Worm (Caenorhabditis elegans) whole organism, L3 larva: ENCODE results near the gene srsx-11.

Experiments
- R02D3.7 ChIP-seq: fragments of 150-350 bp; optimal IDR thresholded peaks from 2 replicates; lab custom pipeline; 2014; ENCODE audit warnings: missing biosample characterization, missing genetic modification characterization
- ZK546.5 ChIP-seq: sonication (generic microtip); optimal IDR thresholded peaks from 2 replicates; lab custom pipeline; 2017; ENCODE audit warnings: missing biosample characterization, missing genetic modification characterization
- aly-2 ChIP-seq: fragments of 150-350 bp; optimal IDR thresholded peaks from 2 replicates; lab custom pipeline; 2014; ENCODE audit warnings: missing biosample characterization, missing genetic modification characterization
- daf-12 ChIP-seq: fragments of 150-350 bp; optimal IDR thresholded peaks from 2 replicates; lab custom pipeline; 2014; ENCODE audit warnings: missing biosample characterization, missing genetic modification reagents, missing genetic modification characterization
- egl-27 ChIP-seq: sonication (generic microtip); optimal IDR thresholded peaks from 4 replicates; lab custom pipeline; 2017; ENCODE audit warnings: missing biosample characterization, missing genetic modification reagents, missing genetic modification characterization
- egl-5 ChIP-seq: fragments of 150-350 bp; optimal IDR thresholded peaks from 2 replicates; lab custom pipeline; 2017; ENCODE audit warnings: missing biosample characterization, missing genetic modification reagents, missing genetic modification characterization, inconsistent platforms
- elt-1 ChIP-seq: fragments of 150-350 bp; optimal IDR thresholded peaks from 2 replicates; lab custom pipeline; 2014; ENCODE audit warnings: missing biosample characterization, missing genetic modification characterization
- elt-2 ChIP-seq: sonication (generic microtip); optimal IDR thresholded peaks from 2 replicates; lab custom pipeline; 2016; ENCODE audit warnings: missing genetic modification reagents, mild to moderate bottlenecking, missing genetic modification characterization, missing compliant biosample characterization
- elt-3 ChIP-seq, 3 experiments: fragments of 150-350 bp in 1 of 3; sonication (generic microtip) in 2 of 3; optimal IDR thresholded peaks; 2 replicates in 2 of 3; 4 replicates in 1 of 3; lab custom pipeline; 2014 to 2017; ENCODE audit warnings: missing biosample characterization in 3 of 3, missing genetic modification characterization in 3 of 3
- eor-1 ChIP-seq, 2 experiments: fragments of 150-350 bp; optimal IDR thresholded peaks; 2 replicates each; lab custom pipeline; 2014 to 2018; ENCODE audit warnings: missing biosample characterization in 2 of 2, missing genetic modification characterization in 2 of 2
- fkh-2 ChIP-seq: fragments of 150-350 bp; optimal IDR thresholded peaks from 2 replicates; lab custom pipeline; 2014; ENCODE audit warnings: missing biosample characterization, missing genetic modification reagents, missing genetic modification characterization
- fos-1 ChIP-seq: fragments of 150-350 bp; optimal IDR thresholded peaks from 2 replicates; lab custom pipeline; 2014; ENCODE audit warnings: missing biosample characterization, missing genetic modification characterization
- hmg-11 ChIP-seq: sonication (generic microtip); optimal IDR thresholded peaks from 2 replicates; lab custom pipeline; 2016; ENCODE audit warnings: missing genetic modification characterization, missing compliant biosample characterization
- jun-1 ChIP-seq: fragments of 150-350 bp; optimal IDR thresholded peaks from 2 replicates; lab custom pipeline; 2014; ENCODE audit warnings: missing biosample characterization, missing genetic modification reagents, missing genetic modification characterization
- lin-15B ChIP-seq: fragments of 150-350 bp; optimal IDR thresholded peaks from 2 replicates; lab custom pipeline; 2014; ENCODE audit warnings: missing biosample characterization, missing genetic modification characterization
- lin-39 ChIP-seq: fragments of 150-350 bp; optimal IDR thresholded peaks from 2 replicates; lab custom pipeline; 2018; ENCODE audit warnings: missing biosample characterization, missing genetic modification reagents, missing genetic modification characterization
- mdl-1 ChIP-seq: fragments of 150-350 bp; optimal IDR thresholded peaks from 2 replicates; lab custom pipeline; 2014; ENCODE audit warnings: missing biosample characterization, missing genetic modification characterization
- mml-1 ChIP-seq: fragments of 150-350 bp; sonication (generic microtip); optimal IDR thresholded peaks from 3 replicates; lab custom pipeline; 2014; ENCODE audit warnings: missing biosample characterization, missing genetic modification characterization
- nhr-237 ChIP-seq: fragments of 150-350 bp; optimal IDR thresholded peaks from 2 replicates; lab custom pipeline; 2014; ENCODE audit warnings: missing biosample characterization, missing genetic modification characterization
- nhr-25 ChIP-seq: sonication (generic microtip); optimal IDR thresholded peaks from 2 replicates; lab custom pipeline; 2017; ENCODE audit warnings: missing biosample characterization, missing genetic modification characterization
- nhr-28 ChIP-seq: fragments of 150-350 bp; optimal IDR thresholded peaks from 2 replicates; lab custom pipeline; 2014; ENCODE audit warnings: missing biosample characterization, missing genetic modification characterization
- nhr-43 ChIP-seq: sonication (generic microtip); optimal IDR thresholded peaks from 2 replicates; lab custom pipeline; 2016; ENCODE audit warnings: mild to moderate bottlenecking, missing genetic modification characterization, missing compliant biosample characterization; ENCODE audit not compliant: poor library complexity, severe bottlenecking
- nhr-67 ChIP-seq: fragments of 150-350 bp; optimal IDR thresholded peaks from 2 replicates; lab custom pipeline; 2014; ENCODE audit warnings: missing biosample characterization, missing genetic modification characterization
- nhr-76 ChIP-seq: fragments of 150-350 bp; sonication (generic microtip); optimal IDR thresholded peaks from 5 replicates; lab custom pipeline; 2014; ENCODE audit warnings: missing biosample characterization, missing genetic modification characterization
- nhr-77 ChIP-seq: fragments of 150-350 bp; optimal IDR thresholded peaks from 2 replicates; lab custom pipeline; 2014; ENCODE audit warnings: missing biosample characterization, missing genetic modification characterization
- pqm-1 ChIP-seq: fragments of 150-350 bp; optimal IDR thresholded peaks from 2 replicates; lab custom pipeline; 2017; ENCODE audit warnings: missing biosample characterization, missing genetic modification characterization, inconsistent platforms
- sea-2 ChIP-seq: fragments of 150-350 bp; sonication (generic microtip); optimal IDR thresholded peaks from 4 replicates; lab custom pipeline; 2014; ENCODE audit warnings: missing biosample characterization, missing genetic modification reagents, missing genetic modification characterization
- skn-1 ChIP-seq: fragments of 150-350 bp; optimal IDR thresholded peaks from 2 replicates; lab custom pipeline; 2014; ENCODE audit warnings: missing biosample characterization, missing genetic modification characterization
- snpc-4 ChIP-seq: fragments of 150-350 bp; optimal IDR thresholded peaks from 2 replicates; lab custom pipeline; 2014; ENCODE audit warnings: missing biosample characterization, missing genetic modification characterization
- tbx-2 ChIP-seq: sonication (generic microtip); optimal IDR thresholded peaks from 2 replicates; lab custom pipeline; 2016; ENCODE audit warnings: mild to moderate bottlenecking, missing genetic modification characterization, missing compliant biosample characterization
- zag-1 ChIP-seq: fragments of 150-350 bp; optimal IDR thresholded peaks from 2 replicates; lab custom pipeline; 2014; ENCODE audit warnings: missing biosample characterization, missing genetic modification characterization
- ztf-4 ChIP-seq: fragments of 150-350 bp; optimal IDR thresholded peaks from 2 replicates; lab custom pipeline; 2014; ENCODE audit warnings: missing biosample characterization, missing genetic modification characterization

Gene srsx-11

DNA sequence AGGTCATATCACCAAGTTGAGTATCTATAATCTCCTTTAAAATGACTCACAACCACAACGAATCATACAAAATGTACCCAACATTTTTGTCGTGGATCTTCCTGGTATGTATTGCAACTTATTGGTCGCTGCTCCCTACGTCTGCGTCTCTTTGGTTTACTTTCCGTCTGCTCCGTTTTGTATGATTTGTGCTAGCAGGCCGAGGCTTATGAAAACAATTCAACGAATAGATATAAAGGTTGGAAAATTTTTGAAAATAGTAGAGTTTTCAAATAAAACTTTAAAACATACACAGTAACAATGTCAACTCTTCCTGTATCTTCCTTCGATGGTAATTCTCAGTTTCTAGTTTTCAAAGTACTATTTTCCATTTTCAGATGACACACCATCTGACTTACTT lies 22.4 kb upstream of the srsx-11 start, which contains the start of gene srr-8:
srr-8 (plus strand) TSS at position 301 of the 400 bp plus-strand sequence.
- TF ChIP-seq tbx-2 (tag; lab: Kevin White, UChicago) (no peak), elt-2 (no peak)

DNA sequence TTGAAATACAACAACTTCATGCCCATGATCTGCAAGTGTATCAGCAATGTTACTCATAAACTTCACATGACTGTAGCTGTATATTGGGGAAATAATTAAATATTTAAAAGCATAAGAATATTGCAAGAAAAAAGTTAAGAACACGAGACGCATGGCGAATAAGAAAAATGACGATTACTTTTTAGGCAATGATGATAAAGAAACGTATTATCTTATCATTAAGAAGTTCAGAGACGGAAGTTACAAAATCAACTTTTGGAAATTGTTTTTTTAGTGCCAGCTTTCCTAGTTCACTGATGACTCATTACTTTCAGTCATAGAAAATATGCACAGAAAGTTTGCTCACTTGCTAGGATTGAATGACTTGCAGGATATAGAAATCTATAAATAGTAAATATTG lies 21.4 kb upstream of the srsx-11 start, which contains the start of gene ugt-7:
ugt-7 (minus strand) TSS at position 161 of the 400 bp plus-strand sequence.
- TF ChIP-seq ZK546.5 (tag; lab: Kevin White, UChicago) (no peak), pqm-1 (tag; lab: Kevin White, UChicago) (peak; percentile 27), elt-2 (peak; percentile 57), nhr-28 (no peak), lin-39 (tag; lab: Kevin White, UChicago) (no peak)

DNA sequence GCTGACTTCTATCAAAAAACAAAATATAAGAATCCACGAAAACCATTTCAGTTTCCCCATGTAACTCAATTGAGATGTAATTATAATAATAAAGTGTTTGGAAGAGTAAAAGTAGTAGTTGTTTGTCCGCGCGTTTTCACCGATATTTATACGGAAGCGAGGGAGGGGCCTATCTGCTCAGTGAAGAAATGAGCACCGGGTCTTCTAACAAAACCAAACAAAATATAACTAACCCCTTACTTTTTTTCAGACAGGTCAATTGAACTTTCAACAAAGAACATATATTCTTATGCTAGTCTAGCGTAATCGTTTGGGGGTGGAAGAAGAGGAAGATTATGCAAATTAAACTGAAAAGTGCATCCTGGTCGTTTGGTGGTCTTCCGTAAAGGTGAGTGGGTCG lies 16.2 kb upstream of the srsx-11 start, which contains the start of gene ncx-9:
ncx-9 (minus strand) TSS at position 101 of the 400 bp plus-strand sequence.
- TF ChIP-seq R02D3.7 (tag; lab: Kevin White, UChicago) (no peak), egl-27 (tag; lab: Kevin White, UChicago) (no peak), fos-1 (no peak), eor-1 (tag; optimal IDR thresholded peaks at IDR 0.05; lab: Kevin White, UChicago) (no peak), skn-1 (tag; lab: Kevin White, UChicago) (no peak), tbx-2 (tag; lab: Kevin White, UChicago) (no peak), mdl-1 (tag; lab: Kevin White, UChicago) (no peak), nhr-76 (tag; lab: Kevin White, UChicago) (no peak), sea-2 (no peak), lin-15B (tag; lab: Kevin White, UChicago) (no peak), ztf-4 (tag; lab: Kevin White, UChicago) (no peak), nhr-77 (tag; lab: Kevin White, UChicago) (no peak), elt-2 (no peak), nhr-43 (tag; lab: Kevin White, UChicago) (no peak), mml-1 (tag; lab: Kevin White, UChicago) (no peak), nhr-237 (tag; lab: Kevin White, UChicago) (no peak), daf-12 (tag; lab: Kevin White, UChicago) (no peak), nhr-67 (tag; lab: Kevin White, UChicago) (no peak)

DNA sequence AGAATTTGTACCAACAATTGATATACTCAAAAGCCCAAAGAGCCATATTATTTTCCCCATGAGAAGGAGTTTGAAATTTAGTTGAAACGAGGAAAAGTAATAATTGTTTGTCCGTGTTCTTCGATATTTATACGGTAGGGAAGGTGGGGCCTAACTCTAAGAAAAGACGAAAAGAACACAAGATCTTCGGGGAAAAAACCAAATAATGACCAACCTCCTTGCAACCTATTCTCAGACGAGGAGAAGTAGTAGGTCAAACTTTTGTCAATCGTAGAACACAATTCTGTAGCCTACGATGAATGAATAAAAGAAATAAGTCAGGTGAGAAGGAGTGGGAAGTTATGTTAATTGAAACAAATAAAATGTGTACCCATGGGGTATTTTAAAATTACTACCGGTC lies 8.1 kb upstream of the srsx-11 start, which contains the start of gene ncx-8:
ncx-8 (minus strand) TSS at position 101 of the 400 bp plus-strand sequence.
- TF ChIP-seq nhr-77 (tag; lab: Kevin White, UChicago) (no peak), snpc-4 (tag; lab: Kevin White, UChicago) (no peak), hmg-11 (tag; lab: Kevin White, UChicago) (no peak), elt-3 (tag; optimal IDR thresholded peaks at IDR 0.05; lab: Kevin White, UChicago) (no peak), zag-1 (tag; lab: Kevin White, UChicago) (no peak)

DNA sequence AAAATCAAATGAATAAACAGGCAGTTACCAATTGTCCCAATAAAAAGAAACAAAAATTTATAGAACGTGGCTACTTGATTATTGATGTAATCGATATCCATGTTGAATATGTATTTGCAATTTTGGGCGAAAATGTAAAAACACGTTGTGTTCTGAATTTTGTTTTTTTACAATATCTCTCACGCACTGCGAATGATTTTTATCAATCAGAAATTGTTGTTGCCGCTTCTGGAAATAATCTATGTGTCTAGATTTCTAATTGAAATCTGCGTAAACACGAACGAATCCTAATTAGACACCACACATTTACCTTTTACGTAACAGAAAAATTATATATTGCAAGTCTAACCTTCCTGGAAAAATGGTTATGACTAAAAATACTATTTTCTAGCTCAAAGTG lies 4.1 kb upstream of the srsx-11 start, which contains the start of gene srsx-13:
srsx-13 (minus strand) TSS at position 101 of the 400 bp plus-strand sequence.
- TF ChIP-seq sea-2 (no peak), R02D3.7 (tag; lab: Kevin White, UChicago) (no peak), jun-1 (no peak), elt-2 (no peak), zag-1 (tag; lab: Kevin White, UChicago) (no peak), lin-39 (tag; lab: Kevin White, UChicago) (no peak), fkh-2 (tag; lab: Kevin White, UChicago) (no peak)

DNA sequence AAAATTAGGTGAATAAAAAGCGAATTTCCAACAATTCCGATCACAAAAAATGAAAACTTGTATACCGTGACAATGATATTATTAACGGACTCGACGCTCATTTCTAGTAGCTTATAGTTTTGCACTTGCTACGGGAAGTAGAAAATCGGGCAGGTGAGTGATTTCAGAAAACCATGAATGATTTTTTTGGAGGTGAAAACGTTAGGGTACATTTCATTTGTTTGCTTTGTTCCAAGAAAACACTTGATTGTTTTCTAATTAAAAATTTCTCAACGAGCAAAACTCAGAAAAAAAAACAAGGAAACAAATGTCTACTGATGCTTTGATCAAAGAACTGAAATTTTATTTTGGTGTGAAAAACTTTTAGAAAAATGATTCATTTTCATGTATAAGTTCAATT lies 1.9 kb upstream of the srsx-11 start, which contains the start of gene srsx-12:
srsx-12 (minus strand) TSS at position 101 of the 400 bp plus-strand sequence.
- no peak for TF ChIP-seq lin-39 (tag; lab: Kevin White, UChicago)
- no peak for TF ChIP-seq lin-15B (tag; lab: Kevin White, UChicago)
- no peak for TF ChIP-seq fkh-2 (tag; lab: Kevin White, UChicago)
- TF ChIP-seq nhr-237 (tag; lab: Kevin White, UChicago), result no peak
- TF ChIP-seq nhr-76 (tag; lab: Kevin White, UChicago), result no peak
- no peak for TF ChIP-seq egl-5 (tag; lab: Kevin White, UChicago)
- TF ChIP-seq sea-2, result no peak
- TF ChIP-seq mdl-1 (tag; lab: Kevin White, UChicago), result no peak
- TF ChIP-seq aly-2, result no peak
- no peak for TF ChIP-seq tbx-2 (tag; lab: Kevin White, UChicago)
- TF ChIP-seq eor-1 (tag; optimal IDR thresholded peaks at IDR 0.05; lab: Kevin White, UChicago), result no peak
- TF ChIP-seq jun-1, result no peak
- no peak for TF ChIP-seq elt-1 (tag; lab: Kevin White, UChicago)
- no peak for TF ChIP-seq ztf-4 (tag; lab: Kevin White, UChicago)
- TF ChIP-seq nhr-25 (tag; lab: Kevin White, UChicago), result no peak
- no peak for TF ChIP-seq elt-3 (tag; optimal IDR thresholded peaks at IDR 0.05; lab: Kevin White, UChicago)
- no peak for TF ChIP-seq mml-1 (tag; lab: Kevin White, UChicago)
